Worm (Caenorhabditis elegans) whole organism, L4 larva: ENCODE measurements around the gene mrps-21.

Source experiments
- D1046.2 ChIP-seq: fragments of 200-800 bp; sonication (Bioruptor generic); IDR thresholded peaks from 2 replicates; pipeline ENCODE4 v1.3.6; 2022; ENCODE audit warnings: missing genetic modification characterization, missing compliant biosample characterization
- F26F4.8 ChIP-seq: fragments of 200-800 bp; sonication (Bioruptor generic); conservative IDR thresholded peaks from 2 replicates; pipeline ENCODE4 v1.3.6; 2022; ENCODE audit warnings: missing genetic modification characterization, missing compliant biosample characterization
- F37D6.2 ChIP-seq: sonication (generic microtip); optimal IDR thresholded peaks from 2 replicates; lab custom pipeline; 2016; ENCODE audit warnings: mild to moderate bottlenecking, missing genetic modification characterization, missing compliant biosample characterization
- F44E2.7 ChIP-seq: fragments of 200-800 bp; sonication (Bioruptor generic); IDR thresholded peaks from 2 replicates; pipeline ENCODE4 v2.1.2; 2022; ENCODE audit warnings: missing genetic modification characterization, missing compliant biosample characterization
- F49E8.2 ChIP-seq: sonication (generic microtip); optimal IDR thresholded peaks from 2 replicates; lab custom pipeline; 2016; ENCODE audit warnings: missing compliant biosample characterization, mild to moderate bottlenecking, missing genetic modification characterization, borderline replicate concordance
- Y105C5A.15 ChIP-seq: fragments of 200-800 bp; sonication (Bioruptor generic); IDR thresholded peaks from 2 replicates; pipeline ENCODE4 v1.3.6; 2022; ENCODE audit warnings: missing genetic modification characterization, missing compliant biosample characterization
- Y48G9A.11 ChIP-seq: fragments of 200-800 bp; sonication (Bioruptor generic); IDR thresholded peaks from 2 replicates; pipeline ENCODE4 v1.3.6; 2022; ENCODE audit warnings: missing genetic modification reagents, missing genetic modification characterization, missing compliant biosample characterization
- ZK546.5 ChIP-seq, 2 experiments: sonication (generic microtip); optimal IDR thresholded peaks; 2 replicates each; lab custom pipeline; 2017; ENCODE audit warnings: missing biosample characterization in 2 of 2, missing genetic modification characterization in 2 of 2
- ama-1 ChIP-seq: fragments of 150-350 bp; optimal IDR thresholded peaks from 2 replicates; lab custom pipeline; 2014; ENCODE audit warnings: inconsistent platforms, mixed read lengths
- attf-4 ChIP-seq: sonication (generic microtip); optimal IDR thresholded peaks from 3 replicates; lab custom pipeline; 2017; ENCODE audit warnings: missing biosample characterization, missing genetic modification characterization
- ceh-62 ChIP-seq: sonication (generic microtip); optimal IDR thresholded peaks from 2 replicates; lab custom pipeline; 2017; ENCODE audit warnings: missing biosample characterization, missing genetic modification characterization
- ctbp-1 ChIP-seq: fragments of 200-800 bp; sonication (Bioruptor generic); IDR thresholded peaks from 2 replicates; pipeline ENCODE4 v1.3.6; 2022; ENCODE audit warnings: missing genetic modification reagents, missing genetic modification characterization, missing compliant biosample characterization
- daf-16 ChIP-seq, 3 experiments: sonication (generic microtip); optimal IDR thresholded peaks; 2 replicates each; lab custom pipeline; 2016 to 2017; ENCODE audit warnings: missing genetic modification characterization in 3 of 3, missing genetic modification reagents in 3 of 3, mild to moderate bottlenecking in 2 of 3, missing compliant biosample characterization in 2 of 3, missing biosample characterization in 1 of 3, moderate library complexity in 1 of 3
- dmd-6 ChIP-seq: fragments of 200-800 bp; sonication (Bioruptor generic); IDR thresholded peaks from 2 replicates; pipeline ENCODE4 v1.3.6; 2022; ENCODE audit warnings: missing genetic modification reagents, missing genetic modification characterization, missing compliant biosample characterization
- dmd-8 ChIP-seq: fragments of 200-800 bp; sonication (Bioruptor generic); IDR thresholded peaks from 2 replicates; pipeline ENCODE4 v1.3.6; 2022; ENCODE audit warnings: missing genetic modification characterization, missing compliant biosample characterization
- duxl-1 ChIP-seq: sonication (generic microtip); optimal IDR thresholded peaks from 2 replicates; lab custom pipeline; 2016; ENCODE audit warnings: mild to moderate bottlenecking, missing genetic modification characterization, moderate library complexity, missing compliant biosample characterization; ENCODE audit not compliant: poor library complexity
- dve-1 ChIP-seq: sonication (generic microtip); optimal IDR thresholded peaks from 2 replicates; lab custom pipeline; 2017; ENCODE audit warnings: antibody characterized with exemption, mild to moderate bottlenecking, missing genetic modification characterization, missing compliant biosample characterization; ENCODE audit not compliant: insufficient read depth
- egl-43 ChIP-seq: fragments of 200-800 bp; sonication (Bioruptor generic); IDR thresholded peaks from 2 replicates; pipeline ENCODE4 v1.3.6; 2022; ENCODE audit warnings: missing genetic modification reagents, missing genetic modification characterization, missing compliant biosample characterization
- fos-1 ChIP-seq: fragments of 150-350 bp; optimal IDR thresholded peaks from 2 replicates; lab custom pipeline; 2014; ENCODE audit warnings: missing biosample characterization, missing genetic modification characterization
- gei-8 ChIP-seq: fragments of 200-800 bp; sonication (Bioruptor generic); optimal IDR thresholded peaks from 2 replicates; lab custom pipeline; 2018; ENCODE audit warnings: mild to moderate bottlenecking, missing genetic modification characterization, missing compliant biosample characterization
- hif-1 ChIP-seq, 2 experiments: sonication (generic microtip); optimal IDR thresholded peaks; 2 replicates each; lab custom pipeline; 2016 to 2017; ENCODE audit warnings: missing compliant biosample characterization in 2 of 2, missing genetic modification characterization in 2 of 2, missing genetic modification reagents in 2 of 2, missing genotype in 2 of 2, mild to moderate bottlenecking in 1 of 2
- hmg-1.1 ChIP-seq: fragments of 200-800 bp; sonication (Bioruptor generic); IDR thresholded peaks from 2 replicates; pipeline ENCODE4 v1.3.6; 2022; ENCODE audit warnings: missing genetic modification reagents, missing genetic modification characterization, missing compliant biosample characterization
- jun-1 ChIP-seq: fragments of 150-350 bp; optimal IDR thresholded peaks from 2 replicates; lab custom pipeline; 2014; ENCODE audit warnings: missing biosample characterization, missing genetic modification reagents, missing genetic modification characterization
- lin-15B ChIP-seq: fragments of 150-350 bp; sonication (generic microtip); optimal IDR thresholded peaks from 3 replicates; lab custom pipeline; 2014; ENCODE audit warnings: missing biosample characterization, missing genetic modification characterization
- lin-38 ChIP-seq: fragments of 200-800 bp; sonication (Bioruptor generic); IDR thresholded peaks from 2 replicates; pipeline ENCODE4 v1.3.6; 2022; ENCODE audit warnings: missing genetic modification reagents, missing genetic modification characterization, missing compliant biosample characterization
- madf-5 ChIP-seq, 2 experiments: fragments of 200-800 bp; sonication (Bioruptor generic); IDR thresholded peaks; 2 replicates each; pipeline ENCODE4 v1.3.6; 2022; ENCODE audit warnings: missing compliant biosample characterization in 2 of 2, missing genetic modification characterization in 2 of 2
- mdt-29 ChIP-seq: fragments of 200-800 bp; sonication (Bioruptor generic); IDR thresholded peaks from 2 replicates; pipeline ENCODE4 v1.3.6; 2022; ENCODE audit warnings: missing genetic modification reagents, missing genetic modification characterization, missing compliant biosample characterization
- mxl-2 ChIP-seq: fragments of 200-800 bp; sonication (Bioruptor generic); conservative IDR thresholded peaks from 2 replicates; pipeline ENCODE4 v1.3.6; 2022; ENCODE audit warnings: missing genetic modification reagents, missing genetic modification characterization, missing compliant biosample characterization
- mxl-3 ChIP-seq: fragments of 200-800 bp; sonication (Bioruptor generic); optimal IDR thresholded peaks from 2 replicates; lab custom pipeline; 2018; ENCODE audit warnings: mild to moderate bottlenecking, missing genetic modification characterization, missing compliant biosample characterization
- nhr-10 ChIP-seq: fragments of 150-350 bp; optimal IDR thresholded peaks from 2 replicates; lab custom pipeline; 2014; ENCODE audit warnings: missing biosample characterization, missing genetic modification characterization
- nhr-102 ChIP-seq: sonication (generic microtip); optimal IDR thresholded peaks from 2 replicates; lab custom pipeline; 2016; ENCODE audit warnings: mild to moderate bottlenecking, missing genetic modification characterization, moderate library complexity, missing compliant biosample characterization
- nhr-11 ChIP-seq: fragments of 150-350 bp; optimal IDR thresholded peaks from 2 replicates; lab custom pipeline; 2014; ENCODE audit warnings: missing biosample characterization, missing genetic modification characterization
- nhr-25 ChIP-seq: sonication (generic microtip); optimal IDR thresholded peaks from 2 replicates; lab custom pipeline; 2017; ENCODE audit warnings: missing genetic modification characterization, mild to moderate bottlenecking, missing compliant biosample characterization, antibody characterized with exemption, moderate library complexity, borderline replicate concordance; ENCODE audit not compliant: insufficient read depth
- nhr-28 ChIP-seq: fragments of 150-350 bp; optimal IDR thresholded peaks from 2 replicates; lab custom pipeline; 2014; ENCODE audit warnings: missing biosample characterization, missing genetic modification characterization
- nhr-41 ChIP-seq: fragments of 200-800 bp; sonication (Bioruptor generic); IDR thresholded peaks from 2 replicates; pipeline ENCODE4 v1.3.6; 2022; ENCODE audit warnings: missing genetic modification reagents, missing genetic modification characterization, missing compliant biosample characterization
- nhr-48 ChIP-seq: sonication (generic microtip); optimal IDR thresholded peaks from 2 replicates; lab custom pipeline; 2016; ENCODE audit warnings: mild to moderate bottlenecking, missing genetic modification characterization, missing compliant biosample characterization
- saeg-2 ChIP-seq: fragments of 200-800 bp; sonication (Bioruptor generic); IDR thresholded peaks from 2 replicates; pipeline ENCODE4 v1.3.6; 2022; ENCODE audit warnings: missing genetic modification reagents, missing genetic modification characterization, missing compliant biosample characterization
- set-16 ChIP-seq: fragments of 200-800 bp; sonication (Bioruptor generic); IDR thresholded peaks from 2 replicates; pipeline ENCODE4 v1.3.6; 2022; ENCODE audit warnings: missing genetic modification reagents, missing genetic modification characterization, missing compliant biosample characterization
- spr-3 ChIP-seq: fragments of 200-800 bp; sonication (Bioruptor generic); optimal IDR thresholded peaks from 2 replicates; lab custom pipeline; 2018; ENCODE audit warnings: mild to moderate bottlenecking, missing genetic modification characterization, missing compliant biosample characterization
- tra-1 ChIP-seq: fragments of 200-800 bp; sonication (Bioruptor generic); IDR thresholded peaks from 2 replicates; pipeline ENCODE4 v1.3.6; 2022; ENCODE audit warnings: missing genetic modification reagents, missing genetic modification characterization, missing compliant biosample characterization
- unc-62 ChIP-seq, 3 experiments: fragments of 150-350 bp in 1 of 3; sonication (generic microtip); optimal IDR thresholded peaks in 2 of 3; peaks in 1 of 3; 1 replicate in 1 of 3; 2 replicates in 2 of 3; lab custom pipeline; 2014 to 2017; ENCODE audit warnings: missing biosample characterization in 3 of 3, missing genetic modification characterization in 3 of 3, missing genetic modification reagents in 3 of 3, missing genotype in 1 of 3
- zfp-2 ChIP-seq: sonication (generic microtip); optimal IDR thresholded peaks from 2 replicates; lab custom pipeline; 2016; ENCODE audit warnings: mild to moderate bottlenecking, missing genetic modification characterization, missing compliant biosample characterization
- zfp-3 ChIP-seq: fragments of 200-800 bp; sonication (Bioruptor generic); conservative IDR thresholded peaks from 2 replicates; pipeline ENCODE4 v1.3.6; 2022; ENCODE audit warnings: missing genetic modification reagents, missing genetic modification characterization, missing compliant biosample characterization
- zip-11 ChIP-seq: fragments of 200-800 bp; sonication (Bioruptor generic); IDR thresholded peaks from 2 replicates; pipeline ENCODE4 v1.3.6; 2022; ENCODE audit warnings: missing genetic modification characterization, missing compliant biosample characterization
- ztf-7 ChIP-seq: fragments of 150-350 bp; optimal IDR thresholded peaks from 2 replicates; lab custom pipeline; 2014; ENCODE audit warnings: missing biosample characterization, missing genetic modification characterization

The mrps-21 gene

DNA sequence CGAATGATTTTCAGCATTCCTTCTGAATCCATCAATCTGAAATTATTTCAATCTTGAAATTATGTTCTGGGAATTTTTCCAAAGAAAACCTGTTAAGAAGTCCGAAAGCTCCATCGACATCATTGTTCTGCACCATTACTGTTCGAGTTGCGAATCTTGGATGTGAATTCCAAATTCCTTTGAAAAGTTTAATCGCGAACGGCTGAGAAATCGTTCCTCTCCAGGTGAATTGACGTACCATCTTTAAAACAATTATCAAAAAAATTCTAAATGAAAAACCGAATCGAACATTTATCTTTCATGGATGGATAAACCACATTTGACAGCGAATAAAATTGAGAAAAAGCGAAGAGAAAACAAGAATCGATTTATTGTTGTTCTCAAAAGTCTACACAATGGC is at the start of gene mrps-21:
TSS of gene mrps-21 (minus strand) at position 241 of the 400 bp plus-strand sequence.
- TF ChIP-seq F49E8.2 (tag; lab: Kevin White, UChicago) (peak; percentile 10), daf-16 (GFP tag; optimal IDR thresholded peaks at IDR 0.05; lab: Kevin White, UChicago) (no peak), daf-16 (tag; optimal IDR thresholded peaks at IDR 0.05; lab: Kevin White, UChicago) (peak; percentile 9), zfp-3 (GFP tag; lab: Robert Waterston, UW) (no peak), ama-1 (peak; percentile 77), dve-1 (tag; lab: Kevin White, UChicago) (peak; percentile 19), ctbp-1 (no peak)

DNA sequence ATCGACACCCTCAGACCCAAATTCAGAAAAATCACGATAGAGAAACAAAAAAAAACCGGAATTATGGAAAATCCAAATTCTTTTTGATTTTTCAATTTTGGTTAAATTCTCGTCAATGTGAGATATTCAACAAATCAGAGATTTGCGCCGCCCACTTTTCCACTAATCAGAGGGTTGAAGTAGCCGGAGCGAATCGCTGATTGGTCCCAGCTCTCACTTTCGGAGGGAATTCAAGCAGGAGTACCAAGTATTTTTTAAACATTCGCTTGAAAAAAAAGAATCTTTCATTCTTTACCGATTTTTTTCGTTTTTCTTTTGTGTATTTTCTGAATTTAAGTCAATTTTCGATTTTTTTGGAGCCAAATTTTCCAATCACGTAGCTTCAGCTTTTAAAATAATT is 46.6 kb upstream of the mrps-21 start:
- TF ChIP-seq F26F4.8 (no peak), dmd-6 (GFP tag; lab: Robert Waterston, UW) (no peak), madf-5 (GFP tag; IDR thresholded peaks at IDR 0.05; lab: Robert Waterston, UW) (no peak), mxl-3 (GFP tag; lab: Kevin White, UChicago) (no peak), unc-62 (GFP tag; optimal IDR thresholded peaks at IDR 0.05 in 1 of 2; lab: Kevin White, UChicago) (no peak), unc-62 (tag; optimal IDR thresholded peaks at IDR 0.05; lab: Kevin White, UChicago) (no peak), spr-3 (GFP tag; lab: Kevin White, UChicago) (no peak), nhr-102 (tag; lab: Kevin White, UChicago) (no peak), Y48G9A.11 (GFP tag; lab: Robert Waterston, UW) (no peak), jun-1 (no peak), attf-4 (tag; lab: Kevin White, UChicago) (no peak), hmg-1.1 (GFP tag; lab: Robert Waterston, UW) (no peak), saeg-2 (GFP tag; lab: Robert Waterston, UW) (no peak), F37D6.2 (no peak), egl-43 (GFP tag; lab: Robert Waterston, UW) (no peak), nhr-10 (tag; lab: Kevin White, UChicago) (no peak), ceh-62 (no peak), ZK546.5 (tag; optimal IDR thresholded peaks at IDR 0.05; lab: Kevin White, UChicago) (no peak), gei-8 (GFP tag; lab: Kevin White, UChicago) (no peak), daf-16 (GFP tag; optimal IDR thresholded peaks at IDR 0.05; lab: Kevin White, UChicago) (no peak), daf-16 (tag; optimal IDR thresholded peaks at IDR 0.05; lab: Kevin White, UChicago) (no peak), hif-1 (tag; optimal IDR thresholded peaks at IDR 0.05; lab: Kevin White, UChicago) (no peak)
- TF ChIP-seq, all 104 proteins: peak for 0

DNA sequence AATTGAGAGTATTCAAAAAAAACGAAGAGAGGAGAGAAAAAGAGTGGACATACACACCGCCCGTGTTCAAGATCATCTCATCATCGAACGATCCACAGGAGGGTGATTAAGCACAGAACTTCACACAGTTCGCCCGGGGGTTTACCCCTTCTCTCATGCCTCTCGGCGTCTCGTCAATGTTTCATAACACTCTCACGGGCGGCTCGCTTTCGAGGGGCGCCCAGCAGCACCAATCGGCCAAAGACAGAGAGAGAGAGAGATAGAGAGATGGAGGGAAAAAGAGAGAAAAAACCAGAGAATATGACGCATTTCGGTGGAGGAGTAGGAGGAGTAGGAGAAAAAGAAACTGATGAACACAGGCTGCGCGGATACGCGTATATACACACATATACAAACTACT is 45.9 kb upstream of the mrps-21 start:
- TF ChIP-seq mdt-29 (GFP tag; lab: Robert Waterston, UW), result no peak
- TF ChIP-seq unc-62 (GFP tag; optimal IDR thresholded peaks at IDR 0.05 in 1 of 2; lab: Kevin White, UChicago), result no peak
- TF ChIP-seq unc-62 (tag; optimal IDR thresholded peaks at IDR 0.05; lab: Kevin White, UChicago), result no peak
- peak in 1 of 2 experiments; percentile 42 for TF ChIP-seq hif-1 (tag; optimal IDR thresholded peaks at IDR 0.05; lab: Kevin White, UChicago)
- TF ChIP-seq nhr-11 (tag; lab: Kevin White, UChicago), result peak; percentile 62
- TF ChIP-seq F44E2.7 (GFP tag; lab: Robert Waterston, UW), result no peak
- TF ChIP-seq nhr-28 (tag; lab: Kevin White, UChicago), result peak; percentile 86
- no peak for TF ChIP-seq lin-15B (tag; lab: Kevin White, UChicago)
- no peak for TF ChIP-seq fos-1
- TF ChIP-seq gei-8 (GFP tag; lab: Kevin White, UChicago), result no peak
- no peak for TF ChIP-seq tra-1 (GFP tag; lab: Robert Waterston, UW)
- no peak for TF ChIP-seq ztf-7 (tag; lab: Kevin White, UChicago)
- TF ChIP-seq set-16 (GFP tag; lab: Robert Waterston, UW), result peak; percentile 73
- TF ChIP-seq nhr-41, result no peak
- TF ChIP-seq Y105C5A.15 (GFP tag; lab: Robert Waterston, UW), result no peak
- TF ChIP-seq D1046.2 (GFP tag; lab: Robert Waterston, UW), result 0 out of 2 replicates have a peak, but pooled peaks have one; percentile 33
- peak; percentile 67 for TF ChIP-seq lin-38 (GFP tag; lab: Robert Waterston, UW)
- no peak for TF ChIP-seq nhr-102 (tag; lab: Kevin White, UChicago)
- no peak for TF ChIP-seq zfp-2 (tag; lab: Kevin White, UChicago)
- TF ChIP-seq ctbp-1, result peak; percentile 62; the same call in 1 of the 2 replicates
- peak; percentile 30 for TF ChIP-seq nhr-48 (tag; lab: Kevin White, UChicago)
- TF ChIP-seq mxl-2 (GFP tag; lab: Robert Waterston, UW), result no peak
- no peak for TF ChIP-seq ceh-62
- TF ChIP-seq F49E8.2 (tag; lab: Kevin White, UChicago), result no peak
- no peak for TF ChIP-seq zip-11
- no peak for TF ChIP-seq duxl-1
- peak; percentile 42 for TF ChIP-seq nhr-25 (tag; lab: Kevin White, UChicago)
- TF ChIP-seq dmd-8 (GFP tag; lab: Robert Waterston, UW), result no peak
